Worm (Caenorhabditis elegans): ENCODE results near the gene C05G5.5.

ce11 chrX:14717782-14718181, 43.1 kb downstream of the C05G5.5 start:
- TF ChIP-seq nhr-90 (tag; optimal IDR thresholded peaks at IDR 0.05) (no peak), unc-62 (GFP tag; optimal IDR thresholded peaks at IDR 0.05) (no peak), dpl-1 (GFP tag; optimal IDR thresholded peaks at IDR 0.05) (no peak), die-1 (tag; optimal IDR thresholded peaks at IDR 0.05) (no peak), rpc-1 (optimal IDR thresholded peaks at IDR 0.05) (no peak), rpc-1 (tag; optimal IDR thresholded peaks at IDR 0.05) (peak; percentile 35), snpc-3.4 (tag; optimal IDR thresholded peaks at IDR 0.05) (no peak), egrh-3 (GFP tag; IDR thresholded peaks at IDR 0.05) (no peak), ceh-79 (tag; optimal IDR thresholded peaks at IDR 0.05) (no peak), B0035.1 (tag; optimal IDR thresholded peaks at IDR 0.05) (no peak), hmg-20 (GFP tag; IDR thresholded peaks at IDR 0.05) (no peak), F52B5.7 (tag; optimal IDR thresholded peaks at IDR 0.05) (no peak)
